Fruit fly (Drosophila melanogaster) whole organism, embryonic: Measurements from ENCODE around the gene Secp43.

Source experiments
- Atf-2 ChIP-seq: fragments of 200-800 bp; sonication (Bioruptor generic); optimal IDR thresholded peaks from 2 replicates; lab custom pipeline; 2016; ENCODE audit warnings: missing biosample characterization, missing genetic modification characterization
- B-H2 ChIP-seq: fragments of 200-800 bp; sonication (Bioruptor generic); optimal IDR thresholded peaks from 2 replicates; lab custom pipeline; 2018; ENCODE audit warnings: missing biosample characterization, mild to moderate bottlenecking, missing genetic modification characterization
- Blimp-1 ChIP-seq: fragments of 200-800 bp; sonication (Bioruptor generic); optimal IDR thresholded peaks from 3 replicates; lab custom pipeline; 2018; ENCODE audit warnings: missing biosample characterization, missing genetic modification characterization, mild to moderate bottlenecking, moderate library complexity, missing genetic modification reagents
- CG10543 ChIP-seq: fragments of 200-800 bp; sonication (Bioruptor generic); optimal IDR thresholded peaks from 3 replicates; lab custom pipeline; 2017; ENCODE audit warnings: missing biosample characterization, mild to moderate bottlenecking, missing genetic modification characterization, moderate library complexity
- CG13123 ChIP-seq: fragments of 200-800 bp; sonication (Bioruptor generic); optimal IDR thresholded peaks from 2 replicates; lab custom pipeline; 2016; ENCODE audit warnings: missing biosample characterization, missing genetic modification characterization
- CG13287 ChIP-seq: fragments of 200-800 bp; sonication (Bioruptor generic); IDR thresholded peaks from 2 replicates; pipeline ENCODE4 v1.3.6; 2022; ENCODE audit warnings: missing biosample characterization, missing genetic modification characterization; ENCODE audit not compliant: partially characterized antibody
- CG13775 ChIP-seq: fragments of 200-800 bp; sonication (Bioruptor generic); optimal IDR thresholded peaks from 3 replicates; lab custom pipeline; 2017; ENCODE audit warnings: missing biosample characterization, mild to moderate bottlenecking, missing genetic modification characterization
- CG14050 ChIP-seq: fragments of 200-800 bp; sonication (Bioruptor generic); IDR thresholded peaks from 3 replicates; pipeline ENCODE4 v1.3.6; 2022; ENCODE audit warnings: missing biosample characterization, missing genetic modification characterization
- CG14667 ChIP-seq: fragments of 200-800 bp; sonication (Bioruptor generic); IDR thresholded peaks from 2 replicates; pipeline ENCODE4 v1.3.6; 2022; ENCODE audit warnings: missing biosample characterization, missing genetic modification characterization
- CG14710 ChIP-seq: fragments of 200-800 bp; sonication (Bioruptor generic); optimal IDR thresholded peaks from 3 replicates; lab custom pipeline; 2019; ENCODE audit warnings: missing biosample characterization, mild to moderate bottlenecking, missing genetic modification characterization, moderate library complexity
- CG15514 ChIP-seq: fragments of 200-800 bp; sonication (Bioruptor generic); optimal IDR thresholded peaks from 3 replicates; lab custom pipeline; 2017; ENCODE audit warnings: missing biosample characterization, missing genetic modification characterization, mild to moderate bottlenecking, moderate library complexity, missing genetic modification reagents
- CG1647 ChIP-seq: fragments of 200-800 bp; sonication (Bioruptor generic); optimal IDR thresholded peaks from 3 replicates; lab custom pipeline; 2016; ENCODE audit warnings: missing biosample characterization, missing genetic modification characterization
- CG17361 ChIP-seq: fragments of 200-800 bp; sonication (Bioruptor generic); IDR thresholded peaks from 3 replicates; pipeline ENCODE4 v1.3.6; 2022; ENCODE audit warnings: missing biosample characterization, missing genetic modification characterization
- CG1792 ChIP-seq: fragments of 200-800 bp; sonication (Bioruptor generic); optimal IDR thresholded peaks from 2 replicates; lab custom pipeline; 2016; ENCODE audit warnings: missing biosample characterization, missing genetic modification characterization
- CG2116 ChIP-seq: fragments of 200-800 bp; sonication (Bioruptor generic); optimal IDR thresholded peaks from 3 replicates; lab custom pipeline; 2018; ENCODE audit warnings: missing biosample characterization, mild to moderate bottlenecking, missing genetic modification characterization
- CG2875 ChIP-seq: fragments of 200-800 bp; sonication (Bioruptor generic); optimal IDR thresholded peaks from 2 replicates; lab custom pipeline; 2017; ENCODE audit warnings: missing biosample characterization, mild to moderate bottlenecking, missing genetic modification characterization, missing genetic modification reagents
- CG34422 ChIP-seq: fragments of 200-800 bp; sonication (Bioruptor generic); IDR thresholded peaks from 3 replicates; pipeline ENCODE4 v1.3.6; 2022; ENCODE audit warnings: missing biosample characterization, missing genetic modification characterization
- CG4328 ChIP-seq: fragments of 200-800 bp; sonication (Bioruptor generic); optimal IDR thresholded peaks from 3 replicates; lab custom pipeline; 2017; ENCODE audit warnings: missing biosample characterization, missing genetic modification reagents, missing genetic modification characterization
- CG4617 ChIP-seq: fragments of 200-800 bp; sonication (Bioruptor generic); optimal IDR thresholded peaks from 3 replicates; lab custom pipeline; 2016; ENCODE audit warnings: missing biosample characterization, missing genetic modification characterization, borderline replicate concordance
- CG6854 ChIP-seq: fragments of 200-800 bp; sonication (Bioruptor generic); optimal IDR thresholded peaks from 3 replicates; lab custom pipeline; 2017; ENCODE audit warnings: missing biosample characterization, mild to moderate bottlenecking, missing genetic modification characterization
- Dip2 ChIP-seq: fragments of 200-800 bp; sonication (Bioruptor generic); IDR thresholded peaks from 2 replicates; pipeline ENCODE4 v1.3.6; 2022; ENCODE audit warnings: missing biosample characterization, missing genetic modification characterization
- Dp ChIP-seq: fragments of 200-800 bp; sonication (Bioruptor generic); optimal IDR thresholded peaks from 2 replicates; lab custom pipeline; 2018; ENCODE audit warnings: missing biosample characterization, mild to moderate bottlenecking, missing genetic modification characterization, moderate library complexity
- E2f2 ChIP-seq: fragments of 200-800 bp; sonication (Bioruptor generic); IDR thresholded peaks from 2 replicates; pipeline ENCODE4 v1.3.6; 2022; ENCODE audit warnings: missing biosample characterization, missing genetic modification characterization
- Ets65A ChIP-seq: fragments of 200-800 bp; sonication (Bioruptor generic); peaks from one replicate; lab custom pipeline; 2016; ENCODE audit warnings: missing biosample characterization, missing genetic modification characterization
- HHEX ChIP-seq: fragments of 200-800 bp; sonication (Bioruptor generic); optimal IDR thresholded peaks from 3 replicates; lab custom pipeline; 2017; ENCODE audit warnings: missing biosample characterization, mild to moderate bottlenecking, missing genetic modification characterization, missing genetic modification reagents
- Hr39 ChIP-seq: fragments of >200 bp; optimal IDR thresholded peaks from 2 replicates; lab custom pipeline; 2017
- Hr51 ChIP-seq, 2 experiments: fragments of 200-800 bp; sonication (Bioruptor generic); optimal IDR thresholded peaks; 2 replicates in 1 of 2; 3 replicates in 1 of 2; lab custom pipeline; 2016 to 2018; ENCODE audit warnings: missing biosample characterization in 2 of 2, missing genetic modification characterization in 2 of 2, mild to moderate bottlenecking in 1 of 2, moderate library complexity in 1 of 2
- Jarid2 ChIP-seq: fragments of 200-800 bp; sonication (Bioruptor generic); optimal IDR thresholded peaks from 3 replicates; lab custom pipeline; 2017; ENCODE audit warnings: mild to moderate bottlenecking, missing biosample characterization, missing genetic modification reagents, missing genetic modification characterization
- Optix ChIP-seq: fragments of 200-800 bp; sonication (Bioruptor generic); IDR thresholded peaks from 3 replicates; pipeline ENCODE4 v1.3.6; 2022; ENCODE audit warnings: missing biosample characterization, missing genetic modification characterization
- Poxn ChIP-seq: fragments of 200-800 bp; sonication (Bioruptor generic); IDR thresholded peaks from 2 replicates; pipeline ENCODE4 v1.3.6; 2022; ENCODE audit warnings: missing biosample characterization, missing genetic modification characterization
- Rx ChIP-seq: fragments of 200-800 bp; sonication (Bioruptor generic); IDR thresholded peaks from 2 replicates; pipeline ENCODE4 v1.3.6; 2022; ENCODE audit warnings: missing biosample characterization, missing genetic modification characterization
- Stat92E ChIP-seq, 3 experiments: fragments of >200 bp in 2 of 3; fragments of 200-800 bp in 1 of 3; sonication (Bioruptor generic) in 1 of 3; optimal IDR thresholded peaks; 2 replicates each; lab custom pipeline; 2017 to 2019; ENCODE audit warnings: missing biosample characterization in 3 of 3, missing genetic modification characterization in 3 of 3, mild to moderate bottlenecking in 1 of 3, moderate library complexity in 1 of 3
- Xrp1 ChIP-seq: fragments of 200-800 bp; sonication (Bioruptor generic); IDR thresholded peaks from 2 replicates; pipeline ENCODE4 v1.3.6; 2022; ENCODE audit warnings: missing biosample characterization, missing genetic modification characterization
- ab ChIP-seq: fragments of 200-800 bp; sonication (Bioruptor generic); optimal IDR thresholded peaks from 2 replicates; lab custom pipeline; 2016; ENCODE audit warnings: missing biosample characterization, missing genetic modification characterization
- bcd ChIP-seq: fragments of 200-800 bp; sonication (Bioruptor generic); optimal IDR thresholded peaks from 2 replicates; lab custom pipeline; 2017; ENCODE audit warnings: missing biosample characterization, mild to moderate bottlenecking, missing genetic modification characterization
- chn ChIP-seq: fragments of 200-800 bp; sonication (Bioruptor generic); optimal IDR thresholded peaks from 2 replicates; lab custom pipeline; 2016; ENCODE audit warnings: missing biosample characterization, missing genetic modification characterization
- fru ChIP-seq: fragments of >200 bp; optimal IDR thresholded peaks from 2 replicates; lab custom pipeline; 2017
- gcm ChIP-seq: fragments of 200-800 bp; sonication (Bioruptor generic); optimal IDR thresholded peaks from 2 replicates; lab custom pipeline; 2019; ENCODE audit warnings: missing biosample characterization, mild to moderate bottlenecking, missing genetic modification characterization, moderate library complexity
- hkb ChIP-seq, 2 experiments: fragments of 200-800 bp in 1 of 2; fragments of >200 bp in 1 of 2; sonication (Bioruptor generic) in 1 of 2; IDR thresholded peaks in 1 of 2; optimal IDR thresholded peaks in 1 of 2; 2 replicates each; pipeline versions ENCODE4 v1.3.6 to Lab custom; 2017 to 2022; ENCODE audit warnings: missing biosample characterization in 1 of 2, missing genetic modification characterization in 1 of 2
- lilli ChIP-seq: fragments of 200-800 bp; sonication (Bioruptor generic); optimal IDR thresholded peaks from 3 replicates; lab custom pipeline; 2016; ENCODE audit warnings: missing biosample characterization, missing genetic modification characterization
- lola ChIP-seq, 3 experiments: fragments of >200 bp in 2 of 3; fragments of 200-800 bp in 1 of 3; sonication (Bioruptor generic) in 1 of 3; optimal IDR thresholded peaks; 2 replicates each; lab custom pipeline; 2017 to 2019; ENCODE audit warnings: missing biosample characterization in 3 of 3, missing genetic modification characterization in 3 of 3, mild to moderate bottlenecking in 1 of 3, moderate library complexity in 1 of 3
- peb ChIP-seq: fragments of 200-800 bp; sonication (Bioruptor generic); IDR thresholded peaks from 2 replicates; pipeline ENCODE4 v1.3.6; 2022; ENCODE audit warnings: missing biosample characterization, missing genetic modification characterization
- pho ChIP-seq: fragments of 200-800 bp; sonication (Bioruptor generic); optimal IDR thresholded peaks from 2 replicates; lab custom pipeline; 2016; ENCODE audit warnings: missing biosample characterization, missing genetic modification characterization
- pnt ChIP-seq: fragments of 200-800 bp; sonication (Bioruptor generic); optimal IDR thresholded peaks from 3 replicates; lab custom pipeline; 2016; ENCODE audit warnings: missing biosample characterization, missing genetic modification characterization
- pum ChIP-seq: fragments of 200-800 bp; sonication (Bioruptor generic); optimal IDR thresholded peaks from 2 replicates; lab custom pipeline; 2016; ENCODE audit warnings: missing biosample characterization, missing genetic modification characterization
- sr ChIP-seq: fragments of 200-800 bp; sonication (Bioruptor generic); IDR thresholded peaks from 3 replicates; pipeline ENCODE4 v1.3.6; 2022; ENCODE audit warnings: missing biosample characterization, missing genetic modification characterization
- tin ChIP-seq: fragments of 200-800 bp; sonication (Bioruptor generic); optimal IDR thresholded peaks from 3 replicates; lab custom pipeline; 2016; ENCODE audit warnings: missing biosample characterization, missing genetic modification characterization
- wdn ChIP-seq: fragments of 200-800 bp; sonication (Bioruptor generic); IDR thresholded peaks from 2 replicates; pipeline ENCODE4 v1.3.6; 2022; ENCODE audit warnings: missing biosample characterization, missing genetic modification characterization

The Secp43 gene

dm6 chr2L:4440881-4441737 lies 13.1 kb downstream of the Secp43 start, which contains the start of gene CG15431 (continued):
- TF ChIP-seq Stat92E (GFP tag; optimal IDR thresholded peaks at IDR 0.05; lab: Kevin White, UChicago) (no peak), CG17361 (GFP tag; lab: Robert Waterston, UW) (no peak), Hr51 (GFP tag; optimal IDR thresholded peaks at IDR 0.05; lab: Kevin White, UChicago) (peak; percentile 52 to 62), CG13123 (GFP tag; lab: Kevin White, UChicago) (peak; percentile 5), Jarid2 (GFP tag; lab: Kevin White, UChicago) (peak; percentile 82), B-H2 (GFP tag; lab: Kevin White, UChicago) (peak; percentile 15), CG13287 (GFP tag; lab: Robert Waterston, UW) (0 out of 2 replicates have a peak, but pooled peaks have one; percentile 15), CG2875 (GFP tag; lab: Kevin White, UChicago) (no peak), pho (GFP tag; lab: Kevin White, UChicago) (peak; percentile 3), lola (GFP tag; optimal IDR thresholded peaks at IDR 0.05; lab: Kevin White, UChicago) (no peak), Atf-2 (GFP tag; lab: Kevin White, UChicago) (no peak), Poxn (GFP tag; lab: Robert Waterston, UW) (no peak), CG14710 (tag; lab: Kevin White, UChicago) (no peak), sr (GFP tag; lab: Robert Waterston, UW) (peak; percentile 94), Dp (GFP tag; lab: Kevin White, UChicago) (no peak), Xrp1 (GFP tag; lab: Robert Waterston, UW) (peak; percentile 57), fru (lab: Kevin White, UChicago) (no peak), HHEX (GFP tag; lab: Kevin White, UChicago) (peak; percentile 66), CG14667 (GFP tag; lab: Robert Waterston, UW) (0 out of 2 replicates have a peak, but pooled peaks have one; percentile 8), Ets65A (GFP tag; lab: Kevin White, UChicago) (peak; percentile 71), chn (peak; percentile 14), CG1647 (GFP tag; lab: Kevin White, UChicago) (peak; percentile 23), CG15514 (GFP tag; lab: Kevin White, UChicago) (peak; percentile 69), lilli (GFP tag; lab: Kevin White, UChicago) (peak; percentile 69), pum (no peak), wdn (no peak), Rx (GFP tag; lab: Robert Waterston, UW) (peak; percentile 67), CG4617 (GFP tag; lab: Kevin White, UChicago) (no peak), CG1792 (GFP tag; lab: Kevin White, UChicago) (no peak), tin (GFP tag; lab: Kevin White, UChicago) (peak; percentile 37), pnt (GFP tag; lab: Kevin White, UChicago) (no peak), peb (GFP tag; lab: Robert Waterston, UW) (no peak), Blimp-1 (GFP tag; lab: Kevin White, UChicago) (no peak), E2f2 (GFP tag; lab: Robert Waterston, UW) (peak; percentile 48), ab (GFP tag; lab: Kevin White, UChicago) (no peak), gcm (GFP tag; lab: Kevin White, UChicago) (no peak), hkb (optimal IDR thresholded peaks at IDR 0.05; lab: Kevin White, UChicago) (no peak), hkb (GFP tag; IDR thresholded peaks at IDR 0.05; lab: Robert Waterston, UW) (peak; percentile 67), CG4328 (peak; percentile 10), CG2116 (GFP tag; lab: Kevin White, UChicago) (peak; percentile 13), CG6854 (GFP tag; lab: Kevin White, UChicago) (peak; percentile 51), CG34422 (GFP tag; lab: Robert Waterston, UW) (0 out of 3 replicates have a peak, but pooled peaks have one; percentile 47), Optix (GFP tag; lab: Robert Waterston, UW) (0 out of 3 replicates have a peak, but pooled peaks have one; percentile 50), Dip2 (GFP tag; lab: Robert Waterston, UW) (no peak), CG14050 (GFP tag; lab: Robert Waterston, UW) (peak; percentile 46; the same call in 2 of the 3 replicates), CG10543 (no peak), Hr39 (no peak), bcd (GFP tag; lab: Kevin White, UChicago) (peak; percentile 58), CG13775 (GFP tag; lab: Kevin White, UChicago) (peak; percentile 36)
